Fruit fly (Drosophila melanogaster) Kc167 (cell line): Measurements from ENCODE around the gene Ctps.

Experiments
- Sin3A ChIP-seq: fragments of >200 bp; optimal IDR thresholded peaks from 2 replicates; lab custom pipeline; 2018; ENCODE audit warnings: missing external identifiers
- h ChIP-seq: fragments of >200 bp; optimal IDR thresholded peaks from 3 replicates; lab custom pipeline; 2018; ENCODE audit warnings: missing external identifiers
- insv ChIP-seq: fragments of >200 bp; optimal IDR thresholded peaks from 3 replicates; lab custom pipeline; 2018; ENCODE audit warnings: missing external identifiers
- ttk ChIP-seq: sonication (Bioruptor generic); optimal IDR thresholded peaks from 2 replicates; lab custom pipeline; 2017; ENCODE audit warnings: missing external identifiers

DNA sequence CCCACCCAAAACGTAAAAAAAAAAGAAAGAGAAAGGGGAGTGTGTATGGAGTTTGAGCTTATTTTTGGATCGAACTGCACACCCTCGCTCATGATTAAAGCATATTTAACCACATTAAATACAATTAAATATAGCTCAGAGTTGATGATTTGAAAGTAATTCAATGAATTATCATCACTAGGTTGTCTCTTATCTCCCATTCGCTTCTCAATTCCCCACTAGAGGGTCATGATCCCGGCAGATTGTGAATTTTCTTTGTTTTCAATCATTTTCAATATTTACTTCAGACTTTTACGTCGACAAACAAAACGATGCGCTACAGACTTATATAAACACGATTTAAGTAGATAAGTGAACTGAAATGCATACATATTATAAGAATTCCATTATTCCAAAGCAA lies 21.3 kb upstream of the Ctps start:
- TF ChIP-seq Sin3A (lab: Kevin White, UChicago) = no peak
- no peak for TF ChIP-seq h (lab: Kevin White, UChicago)
- TF ChIP-seq ttk (lab: Kevin White, UChicago) = no peak
- no peak for TF ChIP-seq insv (lab: Kevin White, UChicago)
